Fruit fly (Drosophila melanogaster) whole organism, pupa: ENCODE results near the gene nes.

ENCODE experiments used
- CG10348 ChIP-seq: fragments of 200-800 bp; sonication (Bioruptor generic); IDR thresholded peaks from 2 replicates; pipeline ENCODE4 v1.3.6; 2022; ENCODE audit warnings: missing biosample characterization, missing genetic modification characterization
- CG12605 ChIP-seq: fragments of 200-800 bp; sonication (Bioruptor generic); IDR thresholded peaks from 2 replicates; pipeline ENCODE4 v1.3.6; 2022; ENCODE audit warnings: missing biosample characterization, missing genetic modification characterization
- CG13204 ChIP-seq: fragments of 200-800 bp; sonication (Bioruptor generic); optimal IDR thresholded peaks from 2 replicates; lab custom pipeline; 2018; ENCODE audit warnings: missing biosample characterization, mild to moderate bottlenecking, missing genetic modification characterization, moderate library complexity
- CG14655 ChIP-seq: fragments of 200-800 bp; sonication (Bioruptor generic); optimal IDR thresholded peaks from 3 replicates; lab custom pipeline; 2017; ENCODE audit warnings: mild to moderate bottlenecking, missing biosample characterization, missing genetic modification reagents, missing genetic modification characterization
- CG15710 ChIP-seq: fragments of 200-800 bp; sonication (Bioruptor generic); optimal IDR thresholded peaks from 2 replicates; lab custom pipeline; 2018; ENCODE audit warnings: missing biosample characterization, mild to moderate bottlenecking, missing genetic modification characterization, moderate library complexity
- CG17806 ChIP-seq: fragments of 200-800 bp; sonication (Bioruptor generic); optimal IDR thresholded peaks from 2 replicates; lab custom pipeline; 2018; ENCODE audit warnings: missing biosample characterization, mild to moderate bottlenecking, missing genetic modification characterization, moderate library complexity
- CG32121 ChIP-seq: fragments of 200-800 bp; sonication (Bioruptor generic); IDR thresholded peaks from 2 replicates; pipeline ENCODE4 v1.3.6; 2022; ENCODE audit warnings: missing biosample characterization, missing genetic modification characterization
- CG34367 ChIP-seq: fragments of 200-800 bp; sonication (Bioruptor generic); optimal IDR thresholded peaks from 2 replicates; lab custom pipeline; 2018; ENCODE audit warnings: missing biosample characterization, mild to moderate bottlenecking, missing genetic modification characterization
- CG4496 ChIP-seq: fragments of 200-800 bp; sonication (Bioruptor generic); IDR thresholded peaks from 3 replicates; pipeline ENCODE4 v1.3.6; 2022; ENCODE audit warnings: missing biosample characterization, missing genetic modification characterization
- CG8159 ChIP-seq: fragments of 200-800 bp; sonication (Bioruptor generic); optimal IDR thresholded peaks from 3 replicates; lab custom pipeline; 2018; ENCODE audit warnings: missing biosample characterization, mild to moderate bottlenecking, missing genetic modification characterization, moderate library complexity
- CG8301 ChIP-seq: fragments of 200-800 bp; sonication (Bioruptor generic); optimal IDR thresholded peaks from 2 replicates; lab custom pipeline; 2018; ENCODE audit warnings: missing biosample characterization, mild to moderate bottlenecking, missing genetic modification characterization
- CG9948 ChIP-seq: fragments of 200-800 bp; sonication (Bioruptor generic); optimal IDR thresholded peaks from 2 replicates; lab custom pipeline; 2018; ENCODE audit warnings: missing biosample characterization, mild to moderate bottlenecking, missing genetic modification characterization, moderate library complexity
- D1 ChIP-seq: fragments of 200-800 bp; sonication (Bioruptor generic); optimal IDR thresholded peaks from 2 replicates; lab custom pipeline; 2018; ENCODE audit warnings: missing biosample characterization, mild to moderate bottlenecking, missing genetic modification characterization, moderate library complexity
- EcR ChIP-seq: fragments of 200-800 bp; sonication (Bioruptor generic); optimal IDR thresholded peaks from 3 replicates; lab custom pipeline; 2019; ENCODE audit warnings: missing biosample characterization, missing genetic modification characterization, mild to moderate bottlenecking, moderate library complexity, missing genetic modification reagents
- Ets98B ChIP-seq: fragments of 200-800 bp; sonication (Bioruptor generic); IDR thresholded peaks from 2 replicates; pipeline ENCODE4 v1.3.6; 2022; ENCODE audit warnings: missing biosample characterization, missing genetic modification characterization
- Pif1A ChIP-seq: fragments of 200-800 bp; sonication (Bioruptor generic); optimal IDR thresholded peaks from 3 replicates; lab custom pipeline; 2016; ENCODE audit warnings: missing biosample characterization, missing genetic modification characterization
- Pif1B ChIP-seq: fragments of 200-800 bp; sonication (Bioruptor generic); optimal IDR thresholded peaks from 3 replicates; lab custom pipeline; 2016; ENCODE audit warnings: missing biosample characterization, missing genetic modification characterization
- Snoo ChIP-seq: fragments of 200-800 bp; sonication (Bioruptor generic); optimal IDR thresholded peaks from 3 replicates; lab custom pipeline; 2017; ENCODE audit warnings: missing biosample characterization, mild to moderate bottlenecking, missing genetic modification characterization, inconsistent platforms
- fd96Ca ChIP-seq: fragments of 200-800 bp; sonication (Bioruptor generic); IDR thresholded peaks from 3 replicates; pipeline ENCODE4 v1.3.6; 2022; ENCODE audit warnings: missing biosample characterization, missing genetic modification characterization
- gl ChIP-seq: fragments of 200-800 bp; sonication (Bioruptor generic); optimal IDR thresholded peaks from 2 replicates; lab custom pipeline; 2018; ENCODE audit warnings: missing biosample characterization, mild to moderate bottlenecking, missing genetic modification characterization
- rn ChIP-seq: fragments of 200-800 bp; sonication (Bioruptor generic); IDR thresholded peaks from 2 replicates; pipeline ENCODE4 v1.3.6; 2022; ENCODE audit warnings: missing biosample characterization, missing genetic modification characterization

nes gene

DNA sequence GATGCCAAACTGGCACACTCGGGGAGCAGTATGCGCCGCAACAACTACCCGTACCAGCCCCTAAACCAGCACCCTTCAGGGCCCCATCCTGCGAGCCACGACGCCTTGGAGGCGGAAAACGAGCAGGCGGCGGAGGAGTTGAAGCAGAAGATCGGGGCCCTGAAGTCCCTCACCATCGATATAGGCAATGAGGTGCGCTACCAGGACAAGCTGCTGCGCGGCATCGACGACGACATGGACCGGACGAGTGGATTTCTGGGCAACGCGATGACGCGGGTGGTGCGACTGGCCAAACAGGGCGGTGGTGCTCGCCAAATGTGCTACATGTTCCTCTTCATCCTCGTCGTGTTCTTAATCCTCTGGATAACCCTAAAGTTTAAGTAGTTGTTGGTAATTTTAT, 1.2 kb upstream of the nes start:
- TF ChIP-seq CG12605 (GFP tag; lab: Robert Waterston, UW) (no peak), CG32121 (GFP tag; lab: Robert Waterston, UW) (no peak), CG14655 (GFP tag; lab: Kevin White, UChicago) (no peak), CG10348 (GFP tag; lab: Robert Waterston, UW) (no peak), CG4496 (no peak), EcR (GFP tag; lab: Kevin White, UChicago) (no peak), rn (GFP tag; lab: Robert Waterston, UW) (no peak), CG9948 (tag; lab: Kevin White, UChicago) (no peak), CG34367 (tag; lab: Kevin White, UChicago) (no peak), CG8159 (tag; lab: Kevin White, UChicago) (no peak), Pif1B (GFP tag; lab: Kevin White, UChicago) (no peak), CG15710 (no peak), gl (tag; lab: Kevin White, UChicago) (no peak), Snoo (tag; lab: Kevin White, UChicago) (no peak), Ets98B (GFP tag; lab: Robert Waterston, UW) (no peak), D1 (tag; lab: Kevin White, UChicago) (no peak), CG8301 (tag; lab: Kevin White, UChicago) (no peak), CG13204 (GFP tag; lab: Kevin White, UChicago) (no peak), Pif1A (GFP tag; lab: Kevin White, UChicago) (no peak)

DNA sequence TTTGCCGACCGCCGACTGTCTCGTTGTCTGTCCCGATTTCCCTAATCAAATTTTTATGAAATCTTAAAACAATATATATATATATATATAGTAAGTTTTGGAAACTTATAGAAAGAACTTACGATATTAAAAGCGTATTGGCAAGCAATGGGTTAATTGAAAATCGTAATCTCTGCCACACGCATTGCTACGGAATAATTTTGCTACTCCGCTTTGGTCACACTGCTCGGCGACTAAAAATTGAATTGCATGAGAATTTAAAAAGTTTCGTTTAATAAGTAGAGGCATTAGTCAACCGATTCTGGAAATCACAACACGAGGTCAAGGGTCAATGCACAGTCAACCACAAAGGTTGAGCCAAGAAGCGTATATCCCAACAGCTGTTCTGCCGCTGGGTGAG, 734 bp upstream of the nes start, which contains the start of gene Bet1:
Bet1 (plus strand) TSS at position 182 of the 400 bp plus-strand sequence.
- TF ChIP-seq CG14655 (GFP tag; lab: Kevin White, UChicago) (no peak), fd96Ca (peak; percentile 50; the same call in 1 of the 3 replicates), CG4496 (0 out of 3 replicates have a peak, but pooled peaks have one; percentile 34)

DNA sequence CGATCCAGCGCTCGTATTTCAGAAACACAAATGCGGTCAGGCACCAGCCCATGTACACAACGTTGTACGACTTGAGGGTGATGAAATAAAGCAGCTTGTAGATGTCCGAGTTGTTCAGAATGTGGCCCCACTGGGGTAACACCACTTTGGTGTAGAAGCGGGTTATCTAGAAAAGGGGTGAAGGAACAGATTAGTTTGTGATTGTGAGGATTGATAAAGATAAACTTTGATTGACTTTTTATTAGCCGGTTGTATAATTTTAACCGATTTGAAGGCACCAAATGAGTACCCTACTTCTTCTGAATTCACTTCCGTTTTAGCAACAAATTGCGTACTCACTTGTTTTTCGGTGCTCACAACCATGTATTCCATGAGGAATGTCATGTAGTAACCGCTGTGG, 2.3 kb downstream of the nes start:
- no peak for TF ChIP-seq rn (GFP tag; lab: Robert Waterston, UW)
- no peak for TF ChIP-seq CG32121 (GFP tag; lab: Robert Waterston, UW)
- TF ChIP-seq EcR (GFP tag; lab: Kevin White, UChicago): no peak
- no peak for TF ChIP-seq Pif1B (GFP tag; lab: Kevin White, UChicago)
- TF ChIP-seq CG4496: no peak
- no peak for TF ChIP-seq CG9948 (tag; lab: Kevin White, UChicago)
- no peak for TF ChIP-seq CG10348 (GFP tag; lab: Robert Waterston, UW)
- no peak for TF ChIP-seq Snoo (tag; lab: Kevin White, UChicago)
- TF ChIP-seq CG13204 (GFP tag; lab: Kevin White, UChicago): no peak
- TF ChIP-seq CG15710: no peak
- TF ChIP-seq CG14655 (GFP tag; lab: Kevin White, UChicago): no peak
- no peak for TF ChIP-seq CG34367 (tag; lab: Kevin White, UChicago)
- no peak for TF ChIP-seq Ets98B (GFP tag; lab: Robert Waterston, UW)
- TF ChIP-seq Pif1A (GFP tag; lab: Kevin White, UChicago): no peak
- TF ChIP-seq D1 (tag; lab: Kevin White, UChicago): no peak
- no peak for TF ChIP-seq CG8301 (tag; lab: Kevin White, UChicago)
- no peak for TF ChIP-seq CG17806

DNA sequence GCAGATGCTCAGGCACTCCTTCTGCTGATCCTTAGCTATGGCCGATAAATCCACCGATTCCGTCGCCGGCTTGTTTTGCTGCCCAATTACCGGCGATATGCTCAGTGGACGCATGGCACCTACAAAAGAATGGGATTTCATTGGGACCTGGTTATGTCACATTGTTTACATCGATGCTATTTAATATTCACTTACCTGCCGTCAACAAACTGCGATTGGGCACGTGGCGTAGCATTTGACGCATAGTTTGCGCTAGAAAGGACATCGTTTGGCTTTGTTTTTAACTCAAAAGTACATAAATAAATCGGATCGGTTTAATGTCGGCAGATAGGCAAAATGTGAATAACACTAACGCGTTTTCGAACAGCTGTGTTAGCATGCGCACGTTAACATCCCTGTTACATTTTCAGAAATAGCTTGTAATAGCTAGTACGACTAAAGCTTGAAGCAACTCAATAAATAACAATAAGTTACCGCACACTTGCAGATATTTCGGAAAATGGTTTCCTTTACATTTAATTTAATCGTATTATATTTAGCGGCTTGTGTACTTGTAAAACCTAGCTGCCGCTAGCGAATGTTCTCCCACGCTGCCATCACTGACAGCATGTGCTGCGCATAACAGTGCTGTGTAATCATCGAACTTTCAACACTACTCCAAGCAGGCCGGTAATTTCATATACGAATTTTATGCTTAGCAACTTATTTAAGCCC, 5.6 kb downstream of the nes start, which contains the start of the genes mRpL21 and rept:
mRpL21 (minus strand) TSS at position 347 of the 714 bp plus-strand sequence.
rept (plus strand) TSS at position 626 of the 714 bp plus-strand sequence.
- TF ChIP-seq CG8159 (tag; lab: Kevin White, UChicago): no peak
- TF ChIP-seq CG32121 (GFP tag; lab: Robert Waterston, UW): no peak
- TF ChIP-seq Pif1B (GFP tag; lab: Kevin White, UChicago): no peak
- no peak for TF ChIP-seq CG9948 (tag; lab: Kevin White, UChicago)
- no peak for TF ChIP-seq fd96Ca
- TF ChIP-seq CG4496: peak; percentile 55; the same call in 2 of the 3 replicates
- TF ChIP-seq Pif1A (GFP tag; lab: Kevin White, UChicago): no peak
- TF ChIP-seq Snoo (tag; lab: Kevin White, UChicago): peak; percentile 34
- peak; percentile 56 for TF ChIP-seq CG15710
- TF ChIP-seq rn (GFP tag; lab: Robert Waterston, UW): no peak
- TF ChIP-seq D1 (tag; lab: Kevin White, UChicago): peak; percentile 24
- no peak for TF ChIP-seq CG13204 (GFP tag; lab: Kevin White, UChicago)
- no peak for TF ChIP-seq gl (tag; lab: Kevin White, UChicago)
- TF ChIP-seq CG14655 (GFP tag; lab: Kevin White, UChicago): no peak
- TF ChIP-seq Ets98B (GFP tag; lab: Robert Waterston, UW): no peak; the same call in 1 of the 2 replicates
- no peak for TF ChIP-seq CG10348 (GFP tag; lab: Robert Waterston, UW)
- no peak for TF ChIP-seq CG8301 (tag; lab: Kevin White, UChicago)
- peak; percentile 20 for TF ChIP-seq CG34367 (tag; lab: Kevin White, UChicago)
- TF ChIP-seq CG12605 (GFP tag; lab: Robert Waterston, UW): no peak
- TF ChIP-seq CG17806: peak; percentile 13

DNA sequence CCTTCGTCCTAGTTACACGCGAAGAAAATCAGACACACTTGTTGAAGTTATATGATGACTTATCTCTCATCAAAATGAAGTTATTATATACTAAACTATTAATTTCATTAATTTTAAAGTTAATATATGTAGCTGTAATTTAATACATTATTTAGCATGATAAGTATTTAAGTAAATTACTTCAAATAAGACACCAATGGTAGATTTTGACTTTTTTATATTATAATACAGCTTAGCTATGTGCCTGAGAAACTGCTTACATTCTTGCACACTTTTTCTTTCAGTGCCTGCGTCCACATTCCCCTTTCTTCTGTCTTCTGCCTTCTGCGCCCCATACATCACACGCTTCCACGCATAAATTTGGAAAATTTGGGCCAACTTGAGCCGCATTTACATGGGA, 8.8 kb downstream of the nes start:
- TF ChIP-seq D1 (tag; lab: Kevin White, UChicago) (no peak), Snoo (tag; lab: Kevin White, UChicago) (no peak), CG9948 (tag; lab: Kevin White, UChicago) (no peak), CG12605 (GFP tag; lab: Robert Waterston, UW) (no peak), CG34367 (tag; lab: Kevin White, UChicago) (no peak), CG13204 (GFP tag; lab: Kevin White, UChicago) (no peak), CG4496 (no peak), Pif1B (GFP tag; lab: Kevin White, UChicago) (no peak), gl (tag; lab: Kevin White, UChicago) (no peak), CG10348 (GFP tag; lab: Robert Waterston, UW) (no peak), Pif1A (GFP tag; lab: Kevin White, UChicago) (no peak), CG8159 (tag; lab: Kevin White, UChicago) (no peak), CG14655 (GFP tag; lab: Kevin White, UChicago) (no peak), CG8301 (tag; lab: Kevin White, UChicago) (no peak), CG15710 (no peak), EcR (GFP tag; lab: Kevin White, UChicago) (no peak), fd96Ca (no peak), CG17806 (no peak)
- TF ChIP-seq, all 21 proteins: peak for 0
